Worm (Caenorhabditis elegans): Measurements from ENCODE around the gene cdd-1.

cdd-1 gene

DNA sequence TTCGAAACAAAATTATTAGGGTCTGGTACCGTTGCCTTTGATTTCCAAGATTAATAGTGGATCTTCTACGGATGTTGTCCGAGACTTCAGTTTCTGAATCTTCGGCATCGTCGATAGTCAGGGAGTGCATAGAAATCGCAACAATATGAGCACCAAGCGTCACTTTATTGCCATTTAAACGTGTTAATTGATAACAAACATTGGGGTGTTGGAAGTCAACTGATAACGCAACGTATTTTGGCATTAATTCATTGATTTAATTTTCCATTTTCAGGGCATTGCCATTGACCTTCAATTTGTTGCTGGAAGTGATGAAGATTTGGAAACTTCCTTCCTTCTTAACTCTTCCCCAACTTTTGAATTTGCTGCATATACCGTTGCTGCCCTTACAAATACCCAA lies 35.2 kb upstream of the cdd-1 start, which contains the start of gene kqt-2:
Gene kqt-2, minus strand, starts transcription at position 244 of the 400 bp plus-strand sequence.
- TF ChIP-seq ham-2 (GFP tag; optimal IDR thresholded peaks at IDR 0.05): no peak
- TF ChIP-seq zip-8 (tag; optimal IDR thresholded peaks at IDR 0.05): no peak
- no peak for TF ChIP-seq nhr-28 (tag; optimal IDR thresholded peaks at IDR 0.05)
- no peak for TF ChIP-seq elt-1 (tag; optimal IDR thresholded peaks at IDR 0.05; ENCODE audit: borderline replicate concordance, insufficient read depth)
- TF ChIP-seq sptf-1 (tag; optimal IDR thresholded peaks at IDR 0.05): no peak
- TF ChIP-seq bed-3 (GFP tag; optimal IDR thresholded peaks at IDR 0.05): no peak
- TF ChIP-seq lsy-2 (tag; optimal IDR thresholded peaks at IDR 0.05): no peak
- TF ChIP-seq lin-13 (tag; optimal IDR thresholded peaks at IDR 0.05): no peak
- TF ChIP-seq drap-1 (GFP tag; optimal IDR thresholded peaks at IDR 0.05): no peak
- TF ChIP-seq M03D4.4 (tag; optimal IDR thresholded peaks at IDR 0.05): no peak
- no peak for TF ChIP-seq snpc-4 (tag; optimal IDR thresholded peaks at IDR 0.05)
- no peak for TF ChIP-seq mep-1 (tag; optimal IDR thresholded peaks at IDR 0.05)
- no peak for TF ChIP-seq ceh-43 (GFP tag; optimal IDR thresholded peaks at IDR 0.05)
- no peak for TF ChIP-seq ceh-83 (GFP tag; optimal IDR thresholded peaks at IDR 0.05)
- TF ChIP-seq cnd-1 (tag; optimal IDR thresholded peaks at IDR 0.05): no peak
- TF ChIP-seq nhr-76 (tag; optimal IDR thresholded peaks at IDR 0.05): no peak

DNA sequence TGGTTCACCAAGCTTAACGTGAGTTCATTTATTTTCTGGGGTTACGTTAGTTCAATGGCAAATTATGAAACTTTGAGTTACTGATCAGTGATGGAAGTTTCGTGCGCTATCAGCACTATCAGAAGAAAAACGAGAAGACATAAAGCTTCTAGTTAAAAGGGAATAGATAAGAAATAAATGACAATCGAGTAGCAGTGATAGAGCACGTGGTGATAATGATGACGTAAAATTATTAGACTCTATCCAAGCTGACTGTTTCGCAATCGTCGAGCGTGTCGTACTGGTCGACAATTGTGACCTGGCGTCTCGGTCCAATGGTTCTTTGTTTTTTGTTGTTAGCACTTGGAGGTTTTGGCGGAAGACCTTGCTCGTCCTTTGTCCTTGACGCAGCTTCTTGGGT lies 32.2 kb upstream of the cdd-1 start:
- TF ChIP-seq nhr-28 (tag; optimal IDR thresholded peaks at IDR 0.05): no peak
- no peak for TF ChIP-seq elt-3 (tag; optimal IDR thresholded peaks at IDR 0.05)
- TF ChIP-seq mep-1 (tag; optimal IDR thresholded peaks at IDR 0.05): no peak
- TF ChIP-seq lin-32 (GFP tag; optimal IDR thresholded peaks at IDR 0.05): no peak
- no peak for TF ChIP-seq blmp-1 (tag; optimal IDR thresholded peaks at IDR 0.05)
- no peak for TF ChIP-seq flh-1 (GFP tag; optimal IDR thresholded peaks at IDR 0.05)
- TF ChIP-seq drap-1 (GFP tag; optimal IDR thresholded peaks at IDR 0.05): no peak

DNA sequence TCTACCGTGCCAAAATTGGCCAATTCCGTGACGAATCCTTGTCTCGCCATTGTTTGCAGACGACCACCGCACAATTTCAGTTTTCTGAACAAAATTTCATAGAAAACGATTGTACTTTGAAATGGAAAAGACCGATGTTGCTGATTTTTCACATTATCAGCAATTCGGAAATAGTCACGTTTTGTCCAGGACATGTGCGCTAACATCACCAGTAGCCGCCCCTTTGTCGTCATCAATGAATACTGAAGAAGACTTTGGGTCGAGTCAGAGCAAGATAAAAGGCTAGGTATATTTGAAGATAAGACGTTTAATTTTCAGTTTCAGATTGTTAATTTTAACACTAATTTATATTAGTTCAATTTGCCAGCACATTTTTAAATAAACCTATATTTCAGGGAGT lies 31.0 kb upstream of the cdd-1 start, which contains the start of gene endu-2:
Gene endu-2, plus strand, starts transcription at position 396 of the 400 bp plus-strand sequence.
- TF ChIP-seq ham-2 (GFP tag; optimal IDR thresholded peaks at IDR 0.05): no peak
- no peak for TF ChIP-seq zip-8 (tag; optimal IDR thresholded peaks at IDR 0.05)
- TF ChIP-seq lin-32 (GFP tag; optimal IDR thresholded peaks at IDR 0.05): no peak
- no peak for TF ChIP-seq hlh-1 (tag; optimal IDR thresholded peaks at IDR 0.05)
- no peak for TF ChIP-seq lin-13 (tag; optimal IDR thresholded peaks at IDR 0.05)

DNA sequence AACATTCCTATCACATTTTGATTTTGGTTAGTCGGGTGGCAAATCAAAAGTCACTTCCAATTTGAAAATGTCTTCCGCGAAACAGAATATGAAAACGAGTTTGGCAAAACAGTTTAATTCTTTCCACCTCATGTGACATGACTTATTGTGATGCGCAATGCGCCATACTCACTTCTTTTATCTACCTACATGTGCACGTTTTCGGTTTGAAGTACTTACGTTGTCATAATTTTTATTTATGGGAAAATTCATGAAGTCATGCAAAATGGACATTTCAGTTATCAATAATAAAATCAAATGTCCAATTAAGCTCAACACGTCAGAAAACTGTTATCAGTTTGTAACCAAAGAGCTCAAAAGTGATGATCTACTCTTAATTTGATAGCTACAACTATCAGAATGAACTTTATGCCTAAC lies 27.7 kb upstream of the cdd-1 start:
- TF ChIP-seq ham-2 (GFP tag; optimal IDR thresholded peaks at IDR 0.05) (no peak), zip-8 (tag; optimal IDR thresholded peaks at IDR 0.05) (no peak), drap-1 (GFP tag; optimal IDR thresholded peaks at IDR 0.05) (no peak), lin-13 (tag; optimal IDR thresholded peaks at IDR 0.05) (no peak), cnd-1 (tag; optimal IDR thresholded peaks at IDR 0.05) (no peak), nhr-237 (tag; optimal IDR thresholded peaks at IDR 0.05) (no peak), nhr-76 (tag; optimal IDR thresholded peaks at IDR 0.05) (no peak), nhr-2 (tag; optimal IDR thresholded peaks at IDR 0.05) (no peak), ceh-39 (tag; optimal IDR thresholded peaks at IDR 0.05) (no peak), hlh-1 (tag; optimal IDR thresholded peaks at IDR 0.05) (no peak), ztf-11 (tag; optimal IDR thresholded peaks at IDR 0.05) (no peak)

DNA sequence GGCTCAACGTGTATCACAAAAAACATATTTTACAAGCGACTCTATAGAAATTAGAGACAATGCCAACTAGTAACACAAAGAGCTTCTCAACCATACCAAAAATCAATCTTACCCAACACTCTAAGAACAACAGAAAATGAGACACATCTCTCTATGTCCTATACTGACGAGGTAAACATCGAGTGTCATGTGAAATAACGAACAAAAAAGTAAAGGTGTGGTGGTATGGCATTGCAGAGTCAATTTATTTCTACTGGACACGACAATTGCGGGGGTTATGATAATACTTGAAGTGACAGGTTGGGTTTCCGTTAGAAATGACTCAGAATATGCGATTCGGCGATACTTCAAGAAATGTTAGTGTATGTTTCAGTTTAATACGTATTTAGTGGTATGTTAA lies 25.6 kb upstream of the cdd-1 start:
- TF ChIP-seq nhr-237 (tag; optimal IDR thresholded peaks at IDR 0.05): no peak
- no peak for TF ChIP-seq nhr-76 (tag; optimal IDR thresholded peaks at IDR 0.05)
- no peak for TF ChIP-seq snpc-4 (tag; optimal IDR thresholded peaks at IDR 0.05)
- no peak for TF ChIP-seq elt-3 (tag; optimal IDR thresholded peaks at IDR 0.05)
- TF ChIP-seq elt-1 (tag; optimal IDR thresholded peaks at IDR 0.05; ENCODE audit: borderline replicate concordance, insufficient read depth): no peak
- TF ChIP-seq ham-2 (GFP tag; optimal IDR thresholded peaks at IDR 0.05): no peak
- no peak for TF ChIP-seq pha-4 (tag; optimal IDR thresholded peaks at IDR 0.05)

DNA sequence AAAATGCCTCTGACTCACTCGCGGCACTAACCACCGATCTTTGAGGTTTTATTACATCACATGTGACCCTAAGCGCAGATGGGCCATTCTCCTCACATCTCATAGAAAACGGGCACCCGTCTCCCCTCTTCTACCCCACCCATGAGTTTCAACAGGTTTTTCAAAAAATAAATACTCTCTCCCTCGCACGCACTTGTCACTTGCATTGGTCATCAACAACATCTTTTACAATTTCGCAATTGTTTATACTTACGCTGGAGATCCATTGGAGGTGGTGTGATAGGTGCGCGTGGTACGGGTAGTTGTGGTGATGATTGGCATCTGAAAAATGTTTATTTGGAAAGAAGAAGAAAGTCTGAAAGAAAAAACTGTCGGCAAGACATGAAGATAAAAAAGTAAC lies 25.0 kb upstream of the cdd-1 start, which contains the start of gene M60.4:
Gene M60.4, minus strand, starts transcription at position 321 of the 400 bp plus-strand sequence.
- TF ChIP-seq unc-62 (GFP tag; optimal IDR thresholded peaks at IDR 0.05) (peak; percentile 54), unc-39 (tag; optimal IDR thresholded peaks at IDR 0.05) (no peak)

DNA sequence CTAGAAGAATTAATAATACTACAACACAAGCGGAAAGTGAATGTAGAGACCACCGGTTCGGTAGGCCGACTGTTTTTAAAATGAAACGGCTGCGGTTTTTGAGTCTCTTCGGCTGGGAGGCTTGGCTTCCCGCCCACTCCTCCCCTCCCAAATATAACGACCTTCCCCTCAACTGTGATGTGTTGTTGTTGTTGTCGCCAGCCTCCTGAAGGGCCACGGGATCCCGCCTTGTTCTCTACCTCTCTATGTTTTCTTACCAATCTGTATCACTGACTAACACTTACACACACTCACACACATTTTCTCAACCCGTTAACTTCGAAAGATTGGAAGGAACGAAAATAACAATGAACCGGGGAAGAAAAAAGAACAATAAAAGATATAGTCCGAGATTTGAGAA lies 22.6 kb upstream of the cdd-1 start:
- TF ChIP-seq nhr-28 (tag; optimal IDR thresholded peaks at IDR 0.05) (no peak), mep-1 (tag; optimal IDR thresholded peaks at IDR 0.05) (no peak), zip-8 (tag; optimal IDR thresholded peaks at IDR 0.05) (no peak), snpc-4 (tag; optimal IDR thresholded peaks at IDR 0.05) (no peak), unc-39 (tag; optimal IDR thresholded peaks at IDR 0.05) (no peak), ces-1 (GFP tag; optimal IDR thresholded peaks at IDR 0.05) (no peak), elt-3 (tag; optimal IDR thresholded peaks at IDR 0.05) (no peak), lin-32 (GFP tag; optimal IDR thresholded peaks at IDR 0.05) (no peak), lin-13 (tag; optimal IDR thresholded peaks at IDR 0.05) (no peak), elt-1 (tag; optimal IDR thresholded peaks at IDR 0.05; ENCODE audit: borderline replicate concordance, insufficient read depth) (no peak), sptf-1 (tag; optimal IDR thresholded peaks at IDR 0.05) (no peak), pha-4 (tag; optimal IDR thresholded peaks at IDR 0.05) (no peak), nhr-12 (tag; optimal IDR thresholded peaks at IDR 0.05) (no peak)
